Worm (Caenorhabditis elegans) whole organism, L4 larva: ENCODE data around the gene ZK856.6.

Source experiments
- ama-1 ChIP-seq: fragments of 150-350 bp; optimal IDR thresholded peaks from 2 replicates; lab custom pipeline; 2014; ENCODE audit warnings: inconsistent platforms, mixed read lengths
- ctbp-1 ChIP-seq: fragments of 200-800 bp; sonication (Bioruptor generic); IDR thresholded peaks from 2 replicates; pipeline ENCODE4 v1.3.6; 2022; ENCODE audit warnings: missing genetic modification reagents, missing genetic modification characterization, missing compliant biosample characterization
- fos-1 ChIP-seq: fragments of 150-350 bp; optimal IDR thresholded peaks from 2 replicates; lab custom pipeline; 2014; ENCODE audit warnings: missing biosample characterization, missing genetic modification characterization
- lim-7 ChIP-seq: fragments of 200-800 bp; sonication (Bioruptor generic); IDR thresholded peaks from 2 replicates; pipeline ENCODE4 v1.3.6; 2022; ENCODE audit warnings: missing genetic modification characterization, missing compliant biosample characterization
- nhr-237 ChIP-seq: sonication (generic microtip); optimal IDR thresholded peaks from 2 replicates; lab custom pipeline; 2017; ENCODE audit warnings: missing biosample characterization, missing genetic modification characterization

- TF ChIP-seq ctbp-1 (GFP tag; lab: Robert Waterston, UW) (no peak), lim-7 (GFP tag; lab: Robert Waterston, UW) (no peak), fos-1 (no peak), ama-1 (lab: Kevin White, UChicago) (no peak), nhr-237 (tag; lab: Kevin White, UChicago) (no peak)
Observed at ce11 chrV:10154698-10155097, 43.8 kb upstream of the ZK856.6 start, which contains the start of gene srsx-29.
